Worm (Caenorhabditis elegans) whole organism, early embryonic: Measurements from ENCODE around the gene ZK105.3.

Experiments used
- aly-1 ChIP-seq: sonication (generic microtip); optimal IDR thresholded peaks from 2 replicates; lab custom pipeline; 2016; ENCODE audit warnings: missing genetic modification characterization, missing compliant biosample characterization
- ama-1 ChIP-seq: fragments of 150-350 bp; optimal IDR thresholded peaks from 2 replicates; lab custom pipeline; 2014
- hmbx-1 ChIP-seq: sonication (generic microtip); optimal IDR thresholded peaks from 2 replicates; lab custom pipeline; 2016; ENCODE audit warnings: mild to moderate bottlenecking, missing genetic modification characterization, missing compliant biosample characterization
- hmg-4 ChIP-seq: fragments of 200-800 bp; sonication (Bioruptor generic); optimal IDR thresholded peaks from 2 replicates; lab custom pipeline; 2018; ENCODE audit warnings: mild to moderate bottlenecking, missing genetic modification characterization, missing compliant biosample characterization
- hnd-1 ChIP-seq: sonication (generic microtip); optimal IDR thresholded peaks from 2 replicates; lab custom pipeline; 2016; ENCODE audit warnings: missing genetic modification characterization, missing compliant biosample characterization
- pes-1 ChIP-seq: fragments of 200-800 bp; sonication (Bioruptor generic); IDR thresholded peaks from 2 replicates; pipeline ENCODE4 v1.3.6; 2022; ENCODE audit warnings: missing genetic modification reagents, missing genetic modification characterization, missing compliant biosample characterization
- scrt-1 ChIP-seq: fragments of 200-800 bp; sonication (Bioruptor generic); IDR thresholded peaks from 2 replicates; pipeline ENCODE4 v1.3.6; 2022; ENCODE audit warnings: missing genetic modification characterization, missing compliant biosample characterization
- sea-1 ChIP-seq: fragments of 200-800 bp; sonication (Bioruptor generic); conservative IDR thresholded peaks from 2 replicates; pipeline ENCODE4 v1.3.6; 2022; ENCODE audit warnings: missing genetic modification characterization, missing compliant biosample characterization
- tbx-11 ChIP-seq: fragments of 200-800 bp; sonication (Bioruptor generic); IDR thresholded peaks from 2 replicates; pipeline ENCODE4 v1.3.6; 2022; ENCODE audit warnings: missing genetic modification characterization, missing compliant biosample characterization
- tra-4 ChIP-seq: sonication (generic microtip); optimal IDR thresholded peaks from 2 replicates; lab custom pipeline; 2017; ENCODE audit warnings: missing genetic modification characterization, missing compliant biosample characterization

- TF ChIP-seq ama-1 (no peak), scrt-1 (GFP tag; lab: Robert Waterston, UW) (no peak), aly-1 (tag; lab: Kevin White, UChicago) (no peak), tbx-11 (GFP tag; lab: Robert Waterston, UW) (no peak), pes-1 (GFP tag; lab: Robert Waterston, UW) (no peak), tra-4 (tag; lab: Kevin White, UChicago) (no peak), hmg-4 (GFP tag; lab: Kevin White, UChicago) (no peak), hnd-1 (tag; lab: Kevin White, UChicago) (no peak), sea-1 (GFP tag; lab: Robert Waterston, UW) (no peak), hmbx-1 (tag; lab: Kevin White, UChicago) (no peak)
These were observed 11.6 kb downstream of the ZK105.3 start, which contains the start of gene ZK105.11 for ce11 chrV:7708525-7708924.
